Worm (Caenorhabditis elegans): ENCODE measurements around the gene memi-1.

DNA sequence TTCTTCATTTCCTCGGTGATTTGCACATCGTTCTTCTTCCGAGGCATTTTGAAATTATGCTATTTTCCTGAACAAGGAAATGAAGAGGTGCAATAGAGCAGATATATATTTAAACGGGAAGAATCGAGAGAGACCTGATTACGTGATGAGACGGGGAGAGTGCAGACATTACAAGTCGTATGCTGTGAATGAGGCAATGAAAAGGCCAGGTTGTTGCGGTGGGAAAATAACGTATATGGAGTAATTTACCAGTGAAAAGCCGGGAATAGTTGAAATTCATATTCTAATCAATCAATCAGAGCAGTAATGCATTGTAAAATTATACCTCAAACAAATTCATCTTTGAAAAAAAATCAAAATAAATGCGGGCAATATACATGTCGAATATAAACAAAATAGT, 1.6 kb downstream of the memi-1 start, which contains the start of gene Y17G9B.8:
- no peak for TF ChIP-seq Y67H2A.10 (GFP tag; conservative IDR thresholded peaks at IDR 0.05)
- no peak for TF ChIP-seq lir-1 (GFP tag; conservative IDR thresholded peaks at IDR 0.05)
- TF ChIP-seq pha-4 (tag; optimal IDR thresholded peaks at IDR 0.05), result no peak
- no peak for TF ChIP-seq B0261.1 (tag; optimal IDR thresholded peaks at IDR 0.05)
- TF ChIP-seq ZK185.1 (tag; optimal IDR thresholded peaks at IDR 0.05; ENCODE audit: poor library complexity, severe bottlenecking), result no peak
- no peak for TF ChIP-seq hlh-26 (GFP tag; conservative IDR thresholded peaks at IDR 0.05)
- TF ChIP-seq him-1 (tag; optimal IDR thresholded peaks at IDR 0.05), result no peak
- no peak for TF ChIP-seq nfya-1 (tag; optimal IDR thresholded peaks at IDR 0.05; ENCODE audit: borderline replicate concordance, insufficient read depth)
- TF ChIP-seq madf-3 (GFP tag; IDR thresholded peaks at IDR 0.05), result no peak

All from whole organism, young adult.